Fruit fly (Drosophila melanogaster) whole organism, embryonic: Measurements from ENCODE around the gene mus201.
A peak's percentile ranks its signal among the peaks of the same experiment; 100 is the strongest.

Experiments used
- BEAF-32 ChIP-seq: fragments of 200-800 bp; sonication (Bioruptor generic); optimal IDR thresholded peaks from 3 replicates; lab custom pipeline; 2017; ENCODE audit warnings: missing biosample characterization, missing genetic modification characterization, mild to moderate bottlenecking, moderate library complexity, missing genetic modification reagents
- CG10209 ChIP-seq: fragments of 200-800 bp; sonication (Bioruptor generic); optimal IDR thresholded peaks from 3 replicates; lab custom pipeline; 2017; ENCODE audit warnings: missing biosample characterization, mild to moderate bottlenecking, missing genetic modification characterization, missing genetic modification reagents
- CG10267 ChIP-seq: fragments of 200-800 bp; sonication (Bioruptor generic); optimal IDR thresholded peaks from 2 replicates; lab custom pipeline; 2018; ENCODE audit warnings: missing biosample characterization, mild to moderate bottlenecking, missing genetic modification characterization, moderate library complexity
- CG11398 ChIP-seq: fragments of 200-800 bp; sonication (Bioruptor generic); optimal IDR thresholded peaks from 2 replicates; lab custom pipeline; 2016; ENCODE audit warnings: missing biosample characterization, missing genetic modification characterization
- CG1233 ChIP-seq: fragments of 200-800 bp; sonication (Bioruptor generic); optimal IDR thresholded peaks from 4 replicates; lab custom pipeline; 2018; ENCODE audit warnings: missing biosample characterization, mild to moderate bottlenecking, missing genetic modification characterization
- CG13287 ChIP-seq: fragments of 200-800 bp; sonication (Bioruptor generic); IDR thresholded peaks from 2 replicates; pipeline ENCODE4 v1.3.6; 2022; ENCODE audit warnings: missing biosample characterization, missing genetic modification characterization; ENCODE audit not compliant: partially characterized antibody
- CG14050 ChIP-seq: fragments of 200-800 bp; sonication (Bioruptor generic); IDR thresholded peaks from 3 replicates; pipeline ENCODE4 v1.3.6; 2022; ENCODE audit warnings: missing biosample characterization, missing genetic modification characterization
- CG14710 ChIP-seq: fragments of 200-800 bp; sonication (Bioruptor generic); optimal IDR thresholded peaks from 3 replicates; lab custom pipeline; 2019; ENCODE audit warnings: missing biosample characterization, mild to moderate bottlenecking, missing genetic modification characterization, moderate library complexity
- CG14860 ChIP-seq: fragments of 200-800 bp; sonication (Bioruptor generic); IDR thresholded peaks from 3 replicates; pipeline ENCODE4 v1.3.6; 2022; ENCODE audit warnings: missing biosample characterization, missing genetic modification characterization; ENCODE audit not compliant: partially characterized antibody
- CG16779 ChIP-seq: fragments of 200-800 bp; sonication (Bioruptor generic); IDR thresholded peaks from 2 replicates; pipeline ENCODE4 v1.3.6; 2022; ENCODE audit warnings: missing biosample characterization, missing genetic modification characterization
- CG18011 ChIP-seq: fragments of 200-800 bp; sonication (Bioruptor generic); optimal IDR thresholded peaks from 2 replicates; lab custom pipeline; 2017; ENCODE audit warnings: missing biosample characterization, missing genetic modification characterization, mild to moderate bottlenecking, moderate library complexity, missing genotype
- CG2120 ChIP-seq: fragments of 200-800 bp; sonication (Bioruptor generic); optimal IDR thresholded peaks from 3 replicates; lab custom pipeline; 2016; ENCODE audit warnings: missing biosample characterization, missing genetic modification characterization
- CG2889 ChIP-seq: fragments of 200-800 bp; sonication (Bioruptor generic); IDR thresholded peaks from 3 replicates; pipeline ENCODE4 v1.3.6; 2022; ENCODE audit warnings: missing biosample characterization, missing genetic modification characterization
- CG31224 ChIP-seq: fragments of 200-800 bp; sonication (Bioruptor generic); IDR thresholded peaks from 2 replicates; pipeline ENCODE4 v1.3.6; 2022; ENCODE audit warnings: missing biosample characterization, missing genetic modification characterization
- CG33213 ChIP-seq: fragments of 200-800 bp; sonication (Bioruptor generic); optimal IDR thresholded peaks from 3 replicates; lab custom pipeline; 2016; ENCODE audit warnings: missing biosample characterization, missing genetic modification characterization
- CG42726 ChIP-seq: fragments of 200-800 bp; sonication (Bioruptor generic); IDR thresholded peaks from 2 replicates; pipeline ENCODE4 v1.3.6; 2022; ENCODE audit warnings: missing biosample characterization, missing genetic modification characterization; ENCODE audit not compliant: partially characterized antibody
- CG4328 ChIP-seq: fragments of 200-800 bp; sonication (Bioruptor generic); optimal IDR thresholded peaks from 3 replicates; lab custom pipeline; 2017; ENCODE audit warnings: missing biosample characterization, missing genetic modification reagents, missing genetic modification characterization
- CG4617 ChIP-seq: fragments of 200-800 bp; sonication (Bioruptor generic); optimal IDR thresholded peaks from 3 replicates; lab custom pipeline; 2016; ENCODE audit warnings: missing biosample characterization, missing genetic modification characterization, borderline replicate concordance
- CG4707 ChIP-seq: fragments of 200-800 bp; sonication (Bioruptor generic); optimal IDR thresholded peaks from 2 replicates; lab custom pipeline; 2018; ENCODE audit warnings: missing biosample characterization, mild to moderate bottlenecking, missing genetic modification characterization, moderate library complexity
- CG6272 ChIP-seq: fragments of 200-800 bp; sonication (Bioruptor generic); IDR thresholded peaks from 2 replicates; pipeline ENCODE4 v1.3.6; 2022; ENCODE audit warnings: missing biosample characterization, missing genetic modification characterization
- CG6765 ChIP-seq: fragments of 200-800 bp; sonication (Bioruptor generic); optimal IDR thresholded peaks from 3 replicates; lab custom pipeline; 2017; ENCODE audit warnings: missing biosample characterization, mild to moderate bottlenecking, missing genetic modification characterization
- CG9727 ChIP-seq: fragments of 200-800 bp; sonication (Bioruptor generic); optimal IDR thresholded peaks from 3 replicates; lab custom pipeline; 2017; ENCODE audit warnings: missing biosample characterization, mild to moderate bottlenecking, missing genetic modification characterization
- CkIIα-i1 ChIP-seq: fragments of 200-800 bp; sonication (Bioruptor generic); IDR thresholded peaks from 2 replicates; pipeline ENCODE4 v1.3.6; 2022; ENCODE audit warnings: missing biosample characterization, missing genetic modification characterization
- Fer1 ChIP-seq: fragments of 200-800 bp; sonication (Bioruptor generic); optimal IDR thresholded peaks from 2 replicates; lab custom pipeline; 2017; ENCODE audit warnings: missing biosample characterization, mild to moderate bottlenecking, missing genetic modification characterization
- HLHmδ ChIP-seq: fragments of 200-800 bp; sonication (Bioruptor generic); optimal IDR thresholded peaks from 2 replicates; lab custom pipeline; 2018; ENCODE audit warnings: missing biosample characterization, mild to moderate bottlenecking, missing genetic modification characterization, moderate library complexity
- MBD-R2 ChIP-seq: fragments of 200-800 bp; sonication (Bioruptor generic); IDR thresholded peaks from 2 replicates; pipeline ENCODE4 v1.3.6; 2022; ENCODE audit warnings: missing biosample characterization, missing genetic modification characterization
- MESR4 ChIP-seq: fragments of 200-800 bp; sonication (Bioruptor generic); optimal IDR thresholded peaks from 2 replicates; lab custom pipeline; 2018; ENCODE audit warnings: missing biosample characterization, mild to moderate bottlenecking, missing genetic modification characterization, moderate library complexity
- Max ChIP-seq: fragments of 200-800 bp; sonication (Bioruptor generic); optimal IDR thresholded peaks from 2 replicates; lab custom pipeline; 2016; ENCODE audit warnings: missing biosample characterization, mild to moderate bottlenecking, missing genetic modification characterization
- Med ChIP-seq: fragments of 200-800 bp; sonication (Bioruptor generic); peaks from one replicate; lab custom pipeline; 2016; ENCODE audit warnings: missing biosample characterization, missing genetic modification characterization, mild to moderate bottlenecking, inconsistent platforms, moderate library complexity
- NC2α ChIP-seq: fragments of 200-800 bp; sonication (Bioruptor generic); optimal IDR thresholded peaks from 2 replicates; lab custom pipeline; 2016; ENCODE audit warnings: missing biosample characterization, missing genetic modification characterization
- NK7.1 ChIP-seq: fragments of 200-800 bp; sonication (Bioruptor generic); optimal IDR thresholded peaks from 3 replicates; lab custom pipeline; 2016; ENCODE audit warnings: missing biosample characterization, missing genetic modification characterization
- Nf-YC ChIP-seq: fragments of 200-800 bp; optimal IDR thresholded peaks from 3 replicates; lab custom pipeline; 2019; ENCODE audit warnings: missing biosample characterization, mild to moderate bottlenecking, missing genetic modification characterization, moderate library complexity
- Opbp ChIP-seq: fragments of 200-800 bp; sonication (Bioruptor generic); IDR thresholded peaks from 3 replicates; pipeline ENCODE4 v1.3.6; 2022; ENCODE audit warnings: missing biosample characterization, missing genetic modification characterization; ENCODE audit not compliant: partially characterized antibody
- Sox102F ChIP-seq: fragments of 200-800 bp; sonication (Bioruptor generic); optimal IDR thresholded peaks from 2 replicates; lab custom pipeline; 2018; ENCODE audit warnings: missing biosample characterization, mild to moderate bottlenecking, missing genetic modification characterization, moderate library complexity
- Xbp1 ChIP-seq: fragments of 200-800 bp; sonication (Bioruptor generic); optimal IDR thresholded peaks from 3 replicates; lab custom pipeline; 2016; ENCODE audit warnings: missing biosample characterization, mild to moderate bottlenecking, missing genetic modification characterization
- hb ChIP-seq: fragments of 200-800 bp; sonication (Bioruptor generic); IDR thresholded peaks from 3 replicates; pipeline ENCODE4 v1.3.6; 2022; ENCODE audit warnings: missing biosample characterization, missing genetic modification characterization; ENCODE audit not compliant: partially characterized antibody
- jing ChIP-seq: fragments of 200-800 bp; sonication (Bioruptor generic); optimal IDR thresholded peaks from 2 replicates; lab custom pipeline; 2018; ENCODE audit warnings: missing biosample characterization, mild to moderate bottlenecking, missing genetic modification characterization
- nmo ChIP-seq: fragments of 200-800 bp; sonication (Bioruptor generic); optimal IDR thresholded peaks from 2 replicates; lab custom pipeline; 2018; ENCODE audit warnings: missing biosample characterization, mild to moderate bottlenecking, missing genetic modification characterization, moderate library complexity
- p53 ChIP-seq: fragments of 200-800 bp; sonication (Bioruptor generic); optimal IDR thresholded peaks from 2 replicates; lab custom pipeline; 2016; ENCODE audit warnings: missing biosample characterization, missing genetic modification characterization
- pfk ChIP-seq: fragments of 200-800 bp; sonication (Bioruptor generic); optimal IDR thresholded peaks from 2 replicates; lab custom pipeline; 2018; ENCODE audit warnings: missing biosample characterization, mild to moderate bottlenecking, missing genetic modification characterization, moderate library complexity
- pita ChIP-seq: fragments of 200-800 bp; sonication (Bioruptor generic); optimal IDR thresholded peaks from 2 replicates; lab custom pipeline; 2017; ENCODE audit warnings: missing biosample characterization, mild to moderate bottlenecking, missing genetic modification characterization
- pzg ChIP-seq: fragments of 200-800 bp; sonication (Bioruptor generic); optimal IDR thresholded peaks from 3 replicates; lab custom pipeline; 2018; ENCODE audit warnings: missing biosample characterization, mild to moderate bottlenecking, missing genetic modification characterization, moderate library complexity
- repo ChIP-seq: fragments of 200-800 bp; sonication (Bioruptor generic); optimal IDR thresholded peaks from 2 replicates; lab custom pipeline; 2016; ENCODE audit warnings: missing biosample characterization, missing genetic modification characterization
- tll ChIP-seq, 2 experiments: fragments of 200-800 bp in 1 of 2; fragments of >200 bp in 1 of 2; sonication (Bioruptor generic) in 1 of 2; optimal IDR thresholded peaks; 2 replicates each; lab custom pipeline; 2017 to 2019; ENCODE audit warnings: missing biosample characterization in 2 of 2, missing genetic modification characterization in 2 of 2, mild to moderate bottlenecking in 1 of 2, moderate library complexity in 1 of 2
- ttk ChIP-seq: fragments of 200-800 bp; sonication (Bioruptor generic); IDR thresholded peaks from 2 replicates; pipeline ENCODE4 v2.1.2; 2022; ENCODE audit warnings: missing biosample characterization, missing genetic modification characterization
- vfl ChIP-seq: fragments of 200-800 bp; sonication (Bioruptor generic); optimal IDR thresholded peaks from 2 replicates; lab custom pipeline; 2016; ENCODE audit warnings: missing biosample characterization, missing genetic modification characterization
- wdn ChIP-seq: fragments of 200-800 bp; sonication (Bioruptor generic); IDR thresholded peaks from 2 replicates; pipeline ENCODE4 v1.3.6; 2022; ENCODE audit warnings: missing biosample characterization, missing genetic modification characterization
- zfh1 ChIP-seq: fragments of 200-800 bp; sonication (Bioruptor generic); IDR thresholded peaks from 3 replicates; pipeline ENCODE4 v1.3.6; 2022; ENCODE audit warnings: missing biosample characterization, missing genetic modification characterization

Gene mus201

dm6 chr2L:8477049-8477448 is 39.1 kb downstream of the mus201 start, which contains the start of gene CheA29a:
Gene CheA29a (plus strand): TSS chr2L:8477349.
- TF ChIP-seq CG14050 (GFP tag; lab: Robert Waterston, UW) (no peak), Fer1 (GFP tag; lab: Kevin White, UChicago) (no peak), p53 (GFP tag; lab: Kevin White, UChicago) (no peak), ttk (no peak)

- TF ChIP-seq HLHmδ (GFP tag; lab: Kevin White, UChicago), result no peak
- 0 out of 2 replicates have a peak, but pooled peaks have one; percentile 12 for TF ChIP-seq CG6272
- peak; percentile 72; the same call in 2 of the 3 replicates for TF ChIP-seq Opbp (GFP tag; lab: Robert Waterston, UW)
- TF ChIP-seq CG42726 (GFP tag; lab: Robert Waterston, UW), result peak; percentile 70; the same call in 1 of the 2 replicates
- peak; percentile 54 for TF ChIP-seq CG14860
- no peak for TF ChIP-seq jing
- TF ChIP-seq CG2120 (GFP tag; lab: Kevin White, UChicago), result peak; percentile 17
- no peak for TF ChIP-seq vfl (GFP tag; lab: Kevin White, UChicago)
- no peak for TF ChIP-seq NC2α
- TF ChIP-seq Max, result peak; percentile 1
- TF ChIP-seq Xbp1, result no peak
- TF ChIP-seq CG9727 (GFP tag; lab: Kevin White, UChicago), result no peak
- TF ChIP-seq CG4328 (GFP tag; lab: Kevin White, UChicago), result no peak
- TF ChIP-seq CkIIα-i1 (GFP tag; lab: Robert Waterston, UW), result no peak
- TF ChIP-seq CG1233 (GFP tag; lab: Kevin White, UChicago), result no peak
- no peak for TF ChIP-seq pfk (GFP tag; lab: Kevin White, UChicago)
- peak; percentile 54 for TF ChIP-seq BEAF-32 (GFP tag; lab: Kevin White, UChicago)
- TF ChIP-seq tll (GFP tag; optimal IDR thresholded peaks at IDR 0.05; lab: Kevin White, UChicago), result no peak
- TF ChIP-seq pita (GFP tag; lab: Kevin White, UChicago), result peak; percentile 12
- no peak for TF ChIP-seq CG18011 (GFP tag; lab: Kevin White, UChicago)
- TF ChIP-seq NK7.1 (GFP tag; lab: Kevin White, UChicago), result no peak
- TF ChIP-seq CG10209 (GFP tag; lab: Kevin White, UChicago), result no peak
- TF ChIP-seq repo, result no peak
- peak; percentile 90 for TF ChIP-seq Med (GFP tag; lab: Kevin White, UChicago)
- TF ChIP-seq CG10267 (tag; lab: Kevin White, UChicago), result peak; percentile 78
- no peak for TF ChIP-seq Nf-YC (tag; lab: Kevin White, UChicago)
- TF ChIP-seq hb (GFP tag; lab: Robert Waterston, UW), result 0 out of 3 replicates have a peak, but pooled peaks have one; percentile 40
- TF ChIP-seq MESR4 (GFP tag; lab: Kevin White, UChicago), result no peak
- no peak for TF ChIP-seq CG4617 (GFP tag; lab: Kevin White, UChicago)
- no peak for TF ChIP-seq CG16779 (GFP tag; lab: Robert Waterston, UW)
- no peak for TF ChIP-seq CG4707 (GFP tag; lab: Kevin White, UChicago)
- peak; percentile 68 for TF ChIP-seq Sox102F (GFP tag; lab: Kevin White, UChicago)
- peak; percentile 35 for TF ChIP-seq nmo (GFP tag; lab: Kevin White, UChicago)
- TF ChIP-seq CG14710 (tag; lab: Kevin White, UChicago), result peak; percentile 55
- TF ChIP-seq pzg (GFP tag; lab: Kevin White, UChicago), result peak; percentile 62
- no peak for TF ChIP-seq CG6765 (GFP tag; lab: Kevin White, UChicago)
- TF ChIP-seq wdn (GFP tag; lab: Robert Waterston, UW), result no peak
- TF ChIP-seq MBD-R2 (GFP tag; lab: Robert Waterston, UW), result no peak
- no peak for TF ChIP-seq CG2889 (GFP tag; lab: Robert Waterston, UW)
- no peak for TF ChIP-seq CG31224 (GFP tag; lab: Robert Waterston, UW)
- TF ChIP-seq CG33213 (GFP tag; lab: Kevin White, UChicago), result peak; percentile 46
- TF ChIP-seq CG11398 (GFP tag; lab: Kevin White, UChicago), result no peak
- no peak for TF ChIP-seq zfh1 (GFP tag; lab: Robert Waterston, UW)
- peak; percentile 41 for TF ChIP-seq CG13287 (GFP tag; lab: Robert Waterston, UW)
These were observed 40.0 kb downstream of the mus201 start for dm6 chr2L:8477971-8478370.
